Fruit fly (Drosophila melanogaster): ENCODE measurements around the gene CG31251.
A peak's percentile ranks its signal among the peaks of the same experiment; 100 is the strongest.

dm6 chr3R:17646102-17647050 lies 38.3 kb downstream of the CG31251 start:
- TF ChIP-seq CG14050 (GFP tag; IDR thresholded peaks at IDR 0.05) (no peak), Rfx (GFP tag; IDR thresholded peaks at IDR 0.05) (peak; percentile 39; the same call in 1 of the 2 replicates), Ets65A (GFP tag) (peak; percentile 59), CG10274 (GFP tag; optimal IDR thresholded peaks at IDR 0.05) (no peak), sc (optimal IDR thresholded peaks at IDR 0.05) (no peak), sc (GFP tag; optimal IDR thresholded peaks at IDR 0.05) (no peak), CG4328 (GFP tag; optimal IDR thresholded peaks at IDR 0.05) (no peak)
